Worm (Caenorhabditis elegans) whole organism, L1 larva: Measurements from ENCODE around the gene Y34B4A.7.

Experiments
- C04F5.9 ChIP-seq: sonication (generic microtip); optimal IDR thresholded peaks from 2 replicates; lab custom pipeline; 2016; ENCODE audit warnings: missing genetic modification characterization, missing compliant biosample characterization
- C16A3.4 ChIP-seq: fragments of 150-350 bp; optimal IDR thresholded peaks from 2 replicates; lab custom pipeline; 2014; ENCODE audit warnings: missing biosample characterization, missing genetic modification characterization
- C34B4.2 ChIP-seq: sonication (generic microtip); optimal IDR thresholded peaks from 2 replicates; lab custom pipeline; 2017; ENCODE audit warnings: mild to moderate bottlenecking, missing genetic modification characterization, missing compliant biosample characterization
- F16B12.6 ChIP-seq: fragments of 150-350 bp; optimal IDR thresholded peaks from 2 replicates; lab custom pipeline; 2014; ENCODE audit warnings: missing biosample characterization, missing genetic modification characterization
- Y116A8C.19 ChIP-seq: sonication (generic microtip); optimal IDR thresholded peaks from 2 replicates; lab custom pipeline; 2016; ENCODE audit warnings: missing compliant biosample characterization, missing genetic modification characterization, borderline replicate concordance
- aly-2 ChIP-seq: fragments of 150-350 bp; optimal IDR thresholded peaks from 2 replicates; lab custom pipeline; 2014; ENCODE audit warnings: missing biosample characterization, missing genetic modification characterization
- blmp-1 ChIP-seq: fragments of 150-350 bp; optimal IDR thresholded peaks from 2 replicates; lab custom pipeline; 2014; ENCODE audit warnings: missing biosample characterization, missing genetic modification characterization
- ceh-8 ChIP-seq: fragments of 200-800 bp; sonication (Bioruptor generic); optimal IDR thresholded peaks from 2 replicates; lab custom pipeline; 2018; ENCODE audit warnings: mild to moderate bottlenecking, missing genetic modification characterization, moderate library complexity, missing compliant biosample characterization
- ceh-82 ChIP-seq, 3 experiments: fragments of 150-350 bp in 1 of 3; sonication (generic microtip) in 2 of 3; optimal IDR thresholded peaks; 2 replicates each; lab custom pipeline; 2014 to 2017; ENCODE audit warnings: missing biosample characterization in 3 of 3, missing genetic modification characterization in 3 of 3
- ceh-88 ChIP-seq: fragments of 200-800 bp; sonication (Bioruptor generic); IDR thresholded peaks from 2 replicates; pipeline ENCODE4 v1.3.6; 2022; ENCODE audit warnings: missing genetic modification characterization, missing compliant biosample characterization
- ceh-90 ChIP-seq: sonication (generic microtip); optimal IDR thresholded peaks from 2 replicates; lab custom pipeline; 2016; ENCODE audit warnings: missing genetic modification characterization, missing compliant biosample characterization
- ces-1 ChIP-seq: fragments of 150-350 bp; optimal IDR thresholded peaks from 2 replicates; lab custom pipeline; 2014; ENCODE audit warnings: missing biosample characterization, missing genetic modification reagents, missing genetic modification characterization
- dpl-1 ChIP-seq, 3 experiments: fragments of 150-350 bp in 2 of 3; sonication (generic microtip) in 1 of 3; optimal IDR thresholded peaks; 2 replicates each; lab custom pipeline; 2014 to 2017; ENCODE audit warnings: missing biosample characterization in 3 of 3, missing genetic modification characterization in 3 of 3, missing genetic modification reagents in 3 of 3
- dsc-1 ChIP-seq: sonication (generic microtip); optimal IDR thresholded peaks from 2 replicates; lab custom pipeline; 2016; ENCODE audit warnings: mild to moderate bottlenecking, missing genetic modification characterization, missing compliant biosample characterization
- egl-27 ChIP-seq, 2 experiments: fragments of 150-350 bp in 1 of 2; sonication (generic microtip); optimal IDR thresholded peaks; 3 replicates each; lab custom pipeline; 2017 to 2018; ENCODE audit warnings: missing biosample characterization in 2 of 2, missing genetic modification characterization in 2 of 2, missing genetic modification reagents in 2 of 2
- ets-5 ChIP-seq: fragments of 200-800 bp; sonication (Bioruptor generic); IDR thresholded peaks from 2 replicates; pipeline ENCODE4 v1.3.6; 2022; ENCODE audit warnings: missing genetic modification characterization, missing compliant biosample characterization
- fkh-4 ChIP-seq: sonication (generic microtip); optimal IDR thresholded peaks from 2 replicates; lab custom pipeline; 2016; ENCODE audit warnings: missing compliant biosample characterization, missing genetic modification characterization, borderline replicate concordance
- fkh-8 ChIP-seq: sonication (generic microtip); optimal IDR thresholded peaks from 2 replicates; lab custom pipeline; 2016; ENCODE audit warnings: mild to moderate bottlenecking, missing genetic modification characterization, missing compliant biosample characterization
- fos-1 ChIP-seq: fragments of 150-350 bp; optimal IDR thresholded peaks from 2 replicates; lab custom pipeline; 2014; ENCODE audit warnings: missing biosample characterization, missing genetic modification characterization
- hlh-17 ChIP-seq: fragments of 200-800 bp; sonication (Bioruptor generic); optimal IDR thresholded peaks from 2 replicates; lab custom pipeline; 2018; ENCODE audit warnings: missing genetic modification characterization, mild to moderate bottlenecking, missing compliant biosample characterization, moderate library complexity, borderline replicate concordance
- isw-1 ChIP-seq: fragments of 200-800 bp; sonication (Bioruptor generic); IDR thresholded peaks from 2 replicates; pipeline ENCODE4 v1.3.6; 2022; ENCODE audit warnings: missing genetic modification characterization, missing compliant biosample characterization
- jun-1 ChIP-seq: fragments of 150-350 bp; optimal IDR thresholded peaks from 2 replicates; lab custom pipeline; 2014; ENCODE audit warnings: missing biosample characterization, missing genetic modification reagents, missing genetic modification characterization
- lin-13 ChIP-seq: fragments of 150-350 bp; optimal IDR thresholded peaks from 2 replicates; lab custom pipeline; 2014; ENCODE audit warnings: missing biosample characterization, missing genetic modification reagents, missing genetic modification characterization
- lin-15B ChIP-seq: fragments of 150-350 bp; sonication (generic microtip); optimal IDR thresholded peaks from 3 replicates; lab custom pipeline; 2014; ENCODE audit warnings: missing biosample characterization, missing genetic modification characterization
- lin-35 ChIP-seq, 2 experiments: fragments of 150-350 bp; optimal IDR thresholded peaks; 2 replicates each; lab custom pipeline; 2014; ENCODE audit warnings: missing biosample characterization in 2 of 2, missing genetic modification characterization in 2 of 2, missing genetic modification reagents in 2 of 2
- lin-39 ChIP-seq: fragments of 150-350 bp; optimal IDR thresholded peaks from 2 replicates; lab custom pipeline; 2014; ENCODE audit warnings: missing biosample characterization, missing genetic modification reagents, missing genetic modification characterization
- lir-3 ChIP-seq: sonication (generic microtip); optimal IDR thresholded peaks from 2 replicates; lab custom pipeline; 2016; ENCODE audit warnings: mild to moderate bottlenecking, missing genetic modification characterization, moderate library complexity, missing compliant biosample characterization; ENCODE audit not compliant: poor library complexity
- lsy-2 ChIP-seq, 2 experiments: fragments of 150-350 bp; optimal IDR thresholded peaks; 2 replicates each; lab custom pipeline; 2014; ENCODE audit warnings: missing biosample characterization in 2 of 2, missing genetic modification characterization in 2 of 2
- mab-9 ChIP-seq: fragments of 200-800 bp; sonication (Bioruptor generic); IDR thresholded peaks from 2 replicates; pipeline ENCODE4 v1.3.6; 2022; ENCODE audit warnings: missing genetic modification reagents, missing genetic modification characterization, missing compliant biosample characterization
- mdl-1 ChIP-seq, 2 experiments: fragments of 150-350 bp; optimal IDR thresholded peaks; 2 replicates each; lab custom pipeline; 2014 to 2017; ENCODE audit warnings: missing biosample characterization in 2 of 2, missing genetic modification characterization in 2 of 2, inconsistent platforms in 1 of 2
- mef-2 ChIP-seq: fragments of 150-350 bp; optimal IDR thresholded peaks from 2 replicates; lab custom pipeline; 2014; ENCODE audit warnings: missing biosample characterization, missing genetic modification characterization
- nhr-11 ChIP-seq: fragments of 150-350 bp; optimal IDR thresholded peaks from 2 replicates; lab custom pipeline; 2014; ENCODE audit warnings: missing biosample characterization, missing genetic modification characterization
- nhr-12 ChIP-seq: sonication (generic microtip); optimal IDR thresholded peaks from 2 replicates; lab custom pipeline; 2017; ENCODE audit warnings: missing biosample characterization, missing genetic modification characterization
- nhr-19 ChIP-seq: fragments of 200-800 bp; sonication (Bioruptor generic); conservative IDR thresholded peaks from 2 replicates; pipeline ENCODE4 v1.3.6; 2022; ENCODE audit warnings: missing genetic modification characterization, missing compliant biosample characterization
- nhr-20 ChIP-seq: sonication (generic microtip); optimal IDR thresholded peaks from 2 replicates; lab custom pipeline; 2016; ENCODE audit warnings: mild to moderate bottlenecking, missing genetic modification characterization, missing compliant biosample characterization
- nhr-237 ChIP-seq: fragments of 150-350 bp; optimal IDR thresholded peaks from 2 replicates; lab custom pipeline; 2014; ENCODE audit warnings: missing biosample characterization, missing genetic modification characterization
- nhr-28 ChIP-seq: fragments of 150-350 bp; optimal IDR thresholded peaks from 2 replicates; lab custom pipeline; 2014; ENCODE audit warnings: missing biosample characterization, missing genetic modification characterization
- nhr-47 ChIP-seq: sonication (generic microtip); optimal IDR thresholded peaks from 2 replicates; lab custom pipeline; 2016; ENCODE audit warnings: mild to moderate bottlenecking, missing genetic modification characterization, moderate library complexity, missing compliant biosample characterization
- nhr-71 ChIP-seq: sonication (generic microtip); optimal IDR thresholded peaks from 2 replicates; lab custom pipeline; 2016; ENCODE audit warnings: mild to moderate bottlenecking, missing genetic modification characterization, moderate library complexity, missing compliant biosample characterization
- nhr-76 ChIP-seq: sonication (generic microtip); optimal IDR thresholded peaks from 2 replicates; lab custom pipeline; 2017; ENCODE audit warnings: missing biosample characterization, missing genetic modification characterization
- nhr-77 ChIP-seq: fragments of 150-350 bp; optimal IDR thresholded peaks from 2 replicates; lab custom pipeline; 2014; ENCODE audit warnings: missing biosample characterization, missing genetic modification characterization
- nhr-90 ChIP-seq: sonication (generic microtip); optimal IDR thresholded peaks from 2 replicates; lab custom pipeline; 2016; ENCODE audit warnings: mild to moderate bottlenecking, missing genetic modification characterization, missing compliant biosample characterization; ENCODE audit not compliant: poor library complexity
- pag-3 ChIP-seq: sonication (generic microtip); optimal IDR thresholded peaks from 2 replicates; lab custom pipeline; 2017; ENCODE audit warnings: missing genetic modification characterization, mild to moderate bottlenecking, missing compliant biosample characterization, antibody characterized with exemption, borderline replicate concordance; ENCODE audit not compliant: insufficient read depth
- pqm-1 ChIP-seq: sonication (generic microtip); optimal IDR thresholded peaks from 3 replicates; lab custom pipeline; 2017; ENCODE audit warnings: missing biosample characterization, missing genetic modification characterization
- skn-1 ChIP-seq: fragments of 150-350 bp; optimal IDR thresholded peaks from 2 replicates; lab custom pipeline; 2014; ENCODE audit warnings: missing biosample characterization, missing genetic modification characterization
- snu-23 ChIP-seq: sonication (generic microtip); optimal IDR thresholded peaks from 2 replicates; lab custom pipeline; 2016; ENCODE audit warnings: missing genetic modification characterization, missing compliant biosample characterization
- sox-4 ChIP-seq: sonication (generic microtip); optimal IDR thresholded peaks from 2 replicates; lab custom pipeline; 2016; ENCODE audit warnings: missing genetic modification characterization, missing compliant biosample characterization
- sptf-1 ChIP-seq: fragments of 150-350 bp; optimal IDR thresholded peaks from 2 replicates; lab custom pipeline; 2014; ENCODE audit warnings: missing biosample characterization, missing genetic modification characterization
- swsn-7 ChIP-seq: sonication (generic microtip); optimal IDR thresholded peaks from 2 replicates; lab custom pipeline; 2016; ENCODE audit warnings: missing genetic modification characterization, missing compliant biosample characterization
- unc-30 ChIP-seq: sonication (generic microtip); optimal IDR thresholded peaks from 2 replicates; lab custom pipeline; 2017; ENCODE audit warnings: missing biosample characterization, missing genetic modification characterization
- unc-62 ChIP-seq: fragments of 150-350 bp; optimal IDR thresholded peaks from 2 replicates; lab custom pipeline; 2014; ENCODE audit warnings: missing biosample characterization, missing genetic modification reagents, missing genetic modification characterization
- unc-98 ChIP-seq: fragments of 200-800 bp; sonication (Bioruptor generic); IDR thresholded peaks from 2 replicates; pipeline ENCODE4 v1.3.6; 2022; ENCODE audit warnings: missing genetic modification characterization, missing compliant biosample characterization
- xbp-1 ChIP-seq: sonication (generic microtip); optimal IDR thresholded peaks from 2 replicates; lab custom pipeline; 2016; ENCODE audit warnings: missing genetic modification characterization, missing compliant biosample characterization
- zip-4 ChIP-seq: fragments of 200-800 bp; sonication (Bioruptor generic); optimal IDR thresholded peaks from 2 replicates; lab custom pipeline; 2018; ENCODE audit warnings: mild to moderate bottlenecking, missing genetic modification characterization, moderate library complexity, missing compliant biosample characterization

The Y34B4A.7 gene

ce11 chrX:5213565-5213964 lies 30.6 kb upstream of the Y34B4A.7 start (continued):
- TF ChIP-seq sptf-1 (tag; lab: Kevin White, UChicago) = no peak
- TF ChIP-seq nhr-71 (tag; lab: Kevin White, UChicago) = peak; percentile 57
- TF ChIP-seq mef-2 (tag; lab: Kevin White, UChicago) = no peak
- no peak for TF ChIP-seq hlh-17 (GFP tag; lab: Kevin White, UChicago)
- TF ChIP-seq ceh-82 (tag; optimal IDR thresholded peaks at IDR 0.05; lab: Kevin White, UChicago) = no peak
- no peak for TF ChIP-seq C04F5.9
- TF ChIP-seq nhr-11 (tag; lab: Kevin White, UChicago) = no peak
- no peak for TF ChIP-seq fkh-8
- TF ChIP-seq ceh-88 (GFP tag; lab: Robert Waterston, UW) = no peak
- no peak for TF ChIP-seq dpl-1 (GFP tag; optimal IDR thresholded peaks at IDR 0.05; lab: Kevin White, UChicago)
- no peak for TF ChIP-seq fos-1
- no peak for TF ChIP-seq nhr-77 (tag; lab: Kevin White, UChicago)
- no peak for TF ChIP-seq ets-5
- TF ChIP-seq nhr-76 (tag; lab: Kevin White, UChicago) = no peak
- TF ChIP-seq nhr-237 = no peak
- TF ChIP-seq nhr-19 (GFP tag; lab: Robert Waterston, UW) = peak; percentile 33
- no peak for TF ChIP-seq xbp-1 (tag; lab: Kevin White, UChicago)
- no peak for TF ChIP-seq zip-4 (GFP tag; lab: Kevin White, UChicago)
- peak in 1 of 2 experiments; percentile 29 for TF ChIP-seq lsy-2 (tag; optimal IDR thresholded peaks at IDR 0.05; lab: Kevin White, UChicago)
- no peak for TF ChIP-seq unc-98 (GFP tag; lab: Robert Waterston, UW)
- no peak for TF ChIP-seq fkh-4 (tag; lab: Kevin White, UChicago)
- no peak for TF ChIP-seq dsc-1 (tag; lab: Kevin White, UChicago)
- TF ChIP-seq swsn-7 (tag; lab: Kevin White, UChicago) = no peak
- no peak for TF ChIP-seq unc-30 (tag; lab: Kevin White, UChicago)
- TF ChIP-seq unc-62 (GFP tag; lab: Kevin White, UChicago) = no peak
- TF ChIP-seq sox-4 (tag; lab: Kevin White, UChicago) = no peak
- no peak for TF ChIP-seq lin-39 (tag; lab: Kevin White, UChicago)
- no peak for TF ChIP-seq lin-15B (tag; lab: Kevin White, UChicago)
- TF ChIP-seq ces-1 (GFP tag; lab: Kevin White, UChicago) = no peak
- TF ChIP-seq nhr-12 (tag; lab: Kevin White, UChicago) = no peak
- TF ChIP-seq F16B12.6 (tag; lab: Kevin White, UChicago) = no peak
- no peak for TF ChIP-seq lin-13 (GFP tag; lab: Kevin White, UChicago)
- TF ChIP-seq egl-27 (tag; optimal IDR thresholded peaks at IDR 0.05; lab: Kevin White, UChicago) = no peak
- no peak for TF ChIP-seq Y116A8C.19 (tag; lab: Kevin White, UChicago)
- no peak for TF ChIP-seq skn-1 (tag; lab: Kevin White, UChicago)
- no peak for TF ChIP-seq aly-2 (tag; lab: Kevin White, UChicago)
- peak; percentile 31 for TF ChIP-seq snu-23 (GFP tag; lab: Kevin White, UChicago)
- TF ChIP-seq pag-3 (tag; lab: Kevin White, UChicago) = no peak
- no peak for TF ChIP-seq ceh-90 (tag; lab: Kevin White, UChicago)
- TF ChIP-seq nhr-20 (tag; lab: Kevin White, UChicago) = peak; percentile 54
- TF ChIP-seq mab-9 (GFP tag; lab: Robert Waterston, UW) = no peak
- TF ChIP-seq C34B4.2 (tag; lab: Kevin White, UChicago) = no peak
- TF ChIP-seq nhr-47 (tag; lab: Kevin White, UChicago) = no peak
- TF ChIP-seq nhr-28 (tag; lab: Kevin White, UChicago) = no peak
- no peak for TF ChIP-seq ceh-8 (GFP tag; lab: Kevin White, UChicago)
- no peak for TF ChIP-seq mdl-1 (tag; optimal IDR thresholded peaks at IDR 0.05; lab: Kevin White, UChicago)
- TF ChIP-seq lin-35 (GFP tag; optimal IDR thresholded peaks at IDR 0.05; lab: Kevin White, UChicago) = peak in 1 of 2 experiments; percentile 65
- no peak for TF ChIP-seq pqm-1 (tag; lab: Kevin White, UChicago)
- TF ChIP-seq blmp-1 (tag; lab: Kevin White, UChicago) = peak; percentile 39
- no peak for TF ChIP-seq C16A3.4
- peak; percentile 41 for TF ChIP-seq nhr-90 (tag; lab: Kevin White, UChicago)
- TF ChIP-seq jun-1 (tag; lab: Kevin White, UChicago) = peak; percentile 39
- TF ChIP-seq lir-3 (tag; lab: Kevin White, UChicago) = no peak
- no peak for TF ChIP-seq isw-1
